Worm (Caenorhabditis elegans) whole organism, mixed stage, embryonic: ENCODE measurements around the gene R03H10.2.

Experiments used
- bed-3 ChIP-seq: fragments of 200-800 bp; sonication (Bioruptor generic); optimal IDR thresholded peaks from 3 replicates; lab custom pipeline; 2018; ENCODE audit warnings: mild to moderate bottlenecking, missing genetic modification characterization, moderate library complexity, missing compliant biosample characterization
- blmp-1 ChIP-seq: fragments of 150-350 bp; optimal IDR thresholded peaks from 2 replicates; lab custom pipeline; 2014; ENCODE audit warnings: missing biosample characterization, missing genetic modification characterization
- ceh-43 ChIP-seq: fragments of 200-800 bp; sonication (Bioruptor generic); optimal IDR thresholded peaks from 2 replicates; lab custom pipeline; 2018; ENCODE audit warnings: mild to moderate bottlenecking, missing genetic modification characterization, moderate library complexity, missing compliant biosample characterization
- ces-1 ChIP-seq: fragments of 150-350 bp; optimal IDR thresholded peaks from 2 replicates; lab custom pipeline; 2014; ENCODE audit warnings: missing biosample characterization, missing genetic modification reagents, missing genetic modification characterization
- cnd-1 ChIP-seq: fragments of 200-800 bp; sonication (Bioruptor generic); optimal IDR thresholded peaks from 2 replicates; lab custom pipeline; 2018; ENCODE audit warnings: mild to moderate bottlenecking, missing genetic modification characterization, missing compliant biosample characterization
- drap-1 ChIP-seq: fragments of 200-800 bp; sonication (Bioruptor generic); optimal IDR thresholded peaks from 3 replicates; lab custom pipeline; 2018; ENCODE audit warnings: mild to moderate bottlenecking, missing genetic modification characterization, missing compliant biosample characterization
- elt-3 ChIP-seq: fragments of 150-350 bp; optimal IDR thresholded peaks from 2 replicates; lab custom pipeline; 2014; ENCODE audit warnings: missing biosample characterization, missing genetic modification characterization
- ham-2 ChIP-seq: fragments of 200-800 bp; sonication (Bioruptor generic); optimal IDR thresholded peaks from 2 replicates; lab custom pipeline; 2018; ENCODE audit warnings: mild to moderate bottlenecking, missing genetic modification characterization, missing compliant biosample characterization
- hlh-1 ChIP-seq: fragments of 150-350 bp; optimal IDR thresholded peaks from 2 replicates; lab custom pipeline; 2014; ENCODE audit warnings: missing biosample characterization, missing genetic modification reagents, missing genetic modification characterization
- lin-13 ChIP-seq: fragments of 150-350 bp; optimal IDR thresholded peaks from 2 replicates; lab custom pipeline; 2014; ENCODE audit warnings: missing biosample characterization, missing genetic modification characterization
- mab-5 ChIP-seq: fragments of 150-350 bp; optimal IDR thresholded peaks from 2 replicates; lab custom pipeline; 2014; ENCODE audit warnings: missing biosample characterization, missing genetic modification characterization
- mep-1 ChIP-seq: fragments of 150-350 bp; optimal IDR thresholded peaks from 2 replicates; lab custom pipeline; 2017; ENCODE audit warnings: missing biosample characterization, missing genetic modification reagents, missing genetic modification characterization, inconsistent platforms
- mls-2 ChIP-seq: sonication (generic microtip); optimal IDR thresholded peaks from 2 replicates; lab custom pipeline; 2016; ENCODE audit warnings: mild to moderate bottlenecking, missing genetic modification characterization, moderate library complexity, missing compliant biosample characterization
- nhr-12 ChIP-seq: fragments of 150-350 bp; optimal IDR thresholded peaks from 2 replicates; lab custom pipeline; 2014; ENCODE audit warnings: missing biosample characterization, missing genetic modification characterization
- nhr-2 ChIP-seq: fragments of 150-350 bp; optimal IDR thresholded peaks from 2 replicates; lab custom pipeline; 2014; ENCODE audit warnings: missing biosample characterization, missing genetic modification characterization
- nhr-28 ChIP-seq: fragments of 150-350 bp; optimal IDR thresholded peaks from 2 replicates; lab custom pipeline; 2014; ENCODE audit warnings: missing biosample characterization, missing genetic modification characterization
- nhr-76 ChIP-seq: sonication (generic microtip); optimal IDR thresholded peaks from 2 replicates; lab custom pipeline; 2017; ENCODE audit warnings: missing biosample characterization, missing genetic modification characterization
- pha-4 ChIP-seq: fragments of 150-350 bp; optimal IDR thresholded peaks from 2 replicates; lab custom pipeline; 2018; ENCODE audit warnings: missing biosample characterization, missing genetic modification reagents, missing genetic modification characterization
- sem-2 ChIP-seq: fragments of 200-800 bp; sonication (Bioruptor generic); optimal IDR thresholded peaks from 2 replicates; lab custom pipeline; 2018; ENCODE audit warnings: mild to moderate bottlenecking, missing genetic modification characterization, missing compliant biosample characterization
- snpc-4 ChIP-seq: fragments of 150-350 bp; optimal IDR thresholded peaks from 2 replicates; lab custom pipeline; 2014; ENCODE audit warnings: missing biosample characterization, missing genetic modification characterization
- sptf-1 ChIP-seq: sonication (generic microtip); optimal IDR thresholded peaks from 2 replicates; lab custom pipeline; 2017; ENCODE audit warnings: mild to moderate bottlenecking, missing genetic modification characterization, moderate library complexity, missing compliant biosample characterization
- tbx-8 ChIP-seq: fragments of 200-800 bp; sonication (Bioruptor generic); optimal IDR thresholded peaks from 2 replicates; lab custom pipeline; 2018; ENCODE audit warnings: mild to moderate bottlenecking, missing genetic modification characterization, moderate library complexity, missing compliant biosample characterization
- unc-120 ChIP-seq: sonication (generic microtip); optimal IDR thresholded peaks from 2 replicates; lab custom pipeline; 2017; ENCODE audit warnings: missing genetic modification characterization, missing compliant biosample characterization; ENCODE audit not compliant: poor library complexity, severe bottlenecking
- unc-39 ChIP-seq: fragments of 150-350 bp; optimal IDR thresholded peaks from 2 replicates; lab custom pipeline; 2014; ENCODE audit warnings: missing biosample characterization, missing genetic modification characterization
- unc-62 ChIP-seq: fragments of 150-350 bp; optimal IDR thresholded peaks from 2 replicates; lab custom pipeline; 2014; ENCODE audit warnings: missing biosample characterization, missing genetic modification reagents, missing genetic modification characterization
- zip-8 ChIP-seq: fragments of 150-350 bp; optimal IDR thresholded peaks from 2 replicates; lab custom pipeline; 2014; ENCODE audit warnings: missing biosample characterization, missing genetic modification characterization
- ztf-11 ChIP-seq: fragments of 150-350 bp; optimal IDR thresholded peaks from 2 replicates; lab custom pipeline; 2014; ENCODE audit warnings: missing biosample characterization, missing genetic modification characterization

Gene R03H10.2

ce11 chrII:4194127-4194526 is 38.6 kb downstream of the R03H10.2 start, which contains the start of gene mth-2:
Gene mth-2, minus strand, starts transcription at chrII:4194314.
- TF ChIP-seq zip-8 (tag; lab: Kevin White, UChicago) (no peak), bed-3 (GFP tag; lab: Kevin White, UChicago) (no peak), drap-1 (GFP tag; lab: Kevin White, UChicago) (no peak), sem-2 (GFP tag; lab: Kevin White, UChicago) (no peak), ceh-43 (GFP tag; lab: Kevin White, UChicago) (no peak), lin-13 (tag; lab: Kevin White, UChicago) (no peak), mls-2 (tag; lab: Kevin White, UChicago) (no peak), elt-3 (tag; lab: Kevin White, UChicago) (no peak), nhr-28 (no peak), unc-39 (tag; lab: Kevin White, UChicago) (no peak), mab-5 (tag; lab: Kevin White, UChicago) (no peak), mep-1 (tag; lab: Kevin White, UChicago) (no peak), nhr-76 (tag; lab: Kevin White, UChicago) (no peak), unc-62 (GFP tag; lab: Kevin White, UChicago) (no peak), sptf-1 (tag; lab: Kevin White, UChicago) (no peak), ces-1 (no peak), blmp-1 (tag; lab: Kevin White, UChicago) (no peak)

ce11 chrII:4203729-4204184 is 48.2 kb downstream of the R03H10.2 start, which contains the start of gene mth-1:
Gene mth-1, minus strand, starts transcription at chrII:4203779.
- no peak for TF ChIP-seq elt-3 (tag; lab: Kevin White, UChicago)
- no peak for TF ChIP-seq sptf-1 (tag; lab: Kevin White, UChicago)
- TF ChIP-seq unc-62 (GFP tag; lab: Kevin White, UChicago), result no peak
- no peak for TF ChIP-seq tbx-8 (GFP tag; lab: Kevin White, UChicago)
- no peak for TF ChIP-seq mab-5 (tag; lab: Kevin White, UChicago)
- no peak for TF ChIP-seq cnd-1

- TF ChIP-seq zip-8 (tag; lab: Kevin White, UChicago) (peak; percentile 52), mep-1 (tag; lab: Kevin White, UChicago) (no peak)
Measured at ce11 chrII:4209071-4209747, 53.6 kb downstream of the R03H10.2 start, which contains the start of gene F31D5.6. Gene F31D5.6, plus strand, starts transcription at chrII:4209697.

- TF ChIP-seq snpc-4 (tag; lab: Kevin White, UChicago), result no peak
Measured at ce11 chrII:4211113-4211512, 55.5 kb downstream of the R03H10.2 start, which contains the start of gene F31D5.7. Gene F31D5.7, plus strand, starts transcription at chrII:4211413.

- no peak for TF ChIP-seq unc-39 (tag; lab: Kevin White, UChicago)
- no peak for TF ChIP-seq nhr-2 (tag; lab: Kevin White, UChicago)
- no peak for TF ChIP-seq pha-4 (tag; lab: Kevin White, UChicago)
- no peak for TF ChIP-seq ztf-11 (tag; lab: Kevin White, UChicago)
- no peak for TF ChIP-seq nhr-12
- no peak for TF ChIP-seq mep-1 (tag; lab: Kevin White, UChicago)
- no peak for TF ChIP-seq mab-5 (tag; lab: Kevin White, UChicago)
- no peak for TF ChIP-seq unc-120 (tag; lab: Kevin White, UChicago)
- no peak for TF ChIP-seq unc-62 (GFP tag; lab: Kevin White, UChicago)
- no peak for TF ChIP-seq hlh-1
- no peak for TF ChIP-seq drap-1 (GFP tag; lab: Kevin White, UChicago)
- TF ChIP-seq ham-2 (GFP tag; lab: Kevin White, UChicago), result no peak
- TF ChIP-seq nhr-28, result no peak
- TF ChIP-seq bed-3 (GFP tag; lab: Kevin White, UChicago), result no peak
- no peak for TF ChIP-seq nhr-76 (tag; lab: Kevin White, UChicago)
- TF ChIP-seq sptf-1 (tag; lab: Kevin White, UChicago), result no peak
Measured at ce11 chrII:4215318-4215717, 59.7 kb downstream of the R03H10.2 start, which contains the start of gene F31D5.2. Gene F31D5.2, plus strand, starts transcription at chrII:4215618.
